Fruit fly (Drosophila melanogaster) Kc167 (cell line): Measurements from ENCODE around the gene sba.

Experiments
- Sin3A ChIP-seq: fragments of >200 bp; optimal IDR thresholded peaks from 2 replicates; lab custom pipeline; 2018; ENCODE audit warnings: missing external identifiers
- h ChIP-seq: fragments of >200 bp; optimal IDR thresholded peaks from 3 replicates; lab custom pipeline; 2018; ENCODE audit warnings: missing external identifiers
- insv ChIP-seq: fragments of >200 bp; optimal IDR thresholded peaks from 3 replicates; lab custom pipeline; 2018; ENCODE audit warnings: missing external identifiers
- psq ChIP-seq: fragments of >200 bp; optimal IDR thresholded peaks from 2 replicates; lab custom pipeline; 2017; ENCODE audit warnings: missing external identifiers
- ttk ChIP-seq: sonication (Bioruptor generic); optimal IDR thresholded peaks from 2 replicates; lab custom pipeline; 2017; ENCODE audit warnings: missing external identifiers

dm6 chr3R:23928950-23929602 lies 6.3 kb upstream of the sba start, which contains the start of the genes CG43998, CG43999 and CG31142:
- TF ChIP-seq h (lab: Kevin White, UChicago), result no peak
- no peak for TF ChIP-seq Sin3A (lab: Kevin White, UChicago)
- TF ChIP-seq psq (lab: Kevin White, UChicago), result no peak
- no peak for TF ChIP-seq insv
- no peak for TF ChIP-seq ttk (lab: Kevin White, UChicago)
